Worm (Caenorhabditis elegans) whole organism, L1 larva: Measurements from ENCODE around the gene gst-38.
"Not testable (repeated sequence)": the region's sequence is repeated elsewhere in the genome, so short reads cannot be mapped to it uniquely, and the experiment has no call there.

Experiments
- blmp-1 ChIP-seq: fragments of 150-350 bp; optimal IDR thresholded peaks from 2 replicates; lab custom pipeline; 2014; ENCODE audit warnings: missing biosample characterization, missing genetic modification characterization
- lin-15B ChIP-seq: fragments of 150-350 bp; sonication (generic microtip); optimal IDR thresholded peaks from 3 replicates; lab custom pipeline; 2014; ENCODE audit warnings: missing biosample characterization, missing genetic modification characterization
- mep-1 ChIP-seq: fragments of 150-350 bp; optimal IDR thresholded peaks from 2 replicates; lab custom pipeline; 2014; ENCODE audit warnings: missing biosample characterization, missing genetic modification characterization
- nhr-11 ChIP-seq: fragments of 150-350 bp; optimal IDR thresholded peaks from 2 replicates; lab custom pipeline; 2014; ENCODE audit warnings: missing biosample characterization, missing genetic modification characterization
- nhr-76 ChIP-seq: sonication (generic microtip); optimal IDR thresholded peaks from 2 replicates; lab custom pipeline; 2017; ENCODE audit warnings: missing biosample characterization, missing genetic modification characterization
- pqm-1 ChIP-seq: sonication (generic microtip); optimal IDR thresholded peaks from 3 replicates; lab custom pipeline; 2017; ENCODE audit warnings: missing biosample characterization, missing genetic modification characterization
- skn-1 ChIP-seq: fragments of 150-350 bp; optimal IDR thresholded peaks from 2 replicates; lab custom pipeline; 2014; ENCODE audit warnings: missing biosample characterization, missing genetic modification characterization

DNA sequence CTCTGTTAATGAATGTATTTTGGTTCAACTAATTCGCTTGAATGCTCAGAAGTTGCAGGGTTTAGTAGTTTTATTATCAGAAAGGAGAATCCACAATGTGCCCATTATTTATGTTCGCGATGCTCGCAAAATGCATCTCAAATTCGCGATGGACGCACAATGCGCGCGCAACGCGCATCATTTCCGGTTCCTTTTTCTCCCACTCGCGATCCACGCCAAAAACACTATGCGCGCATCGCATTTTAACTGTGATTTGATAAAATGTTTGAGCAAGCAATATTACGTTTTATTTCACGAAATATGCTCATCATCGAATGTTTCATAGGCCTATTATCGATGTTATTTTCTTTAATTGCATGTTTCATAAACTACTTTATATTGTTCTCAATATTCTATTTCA is 14.0 kb upstream of the gst-38 start, which contains the start of gene srbc-77:
- TF ChIP-seq nhr-11 (tag; lab: Kevin White, UChicago); skn-1 (tag; lab: Kevin White, UChicago); mep-1; pqm-1; blmp-1 (tag; lab: Kevin White, UChicago); nhr-76 (tag; lab: Kevin White, UChicago); lin-15B: not testable (repeated sequence)
